Worm (Caenorhabditis elegans) whole organism, young adult: ENCODE results near the gene srv-2.
"Not testable (repeated sequence)": the region's sequence is repeated elsewhere in the genome, so short reads cannot be mapped to it uniquely, and the experiment has no call there.

Experiments used
- Y56A3A.18 ChIP-seq: fragments of 200-800 bp; sonication (Bioruptor generic); IDR thresholded peaks from 2 replicates; pipeline ENCODE4 v1.3.6; 2022; ENCODE audit warnings: missing genetic modification reagents, missing genetic modification characterization, missing compliant biosample characterization
- hmg-20 ChIP-seq: fragments of 200-800 bp; sonication (Bioruptor generic); IDR thresholded peaks from 2 replicates; pipeline ENCODE4 v1.3.6; 2022; ENCODE audit warnings: missing genetic modification reagents, missing genetic modification characterization, missing compliant biosample characterization
- lsl-1 ChIP-seq: fragments of 200-800 bp; sonication (Bioruptor generic); optimal IDR thresholded peaks from 2 replicates; lab custom pipeline; 2018; ENCODE audit warnings: mild to moderate bottlenecking, missing genetic modification characterization, moderate library complexity, missing compliant biosample characterization
- pha-4 ChIP-seq: fragments of 150-350 bp; sonication (generic microtip); optimal IDR thresholded peaks from 2 replicates; lab custom pipeline; 2014; ENCODE audit warnings: missing biosample characterization, missing genetic modification reagents, missing genetic modification characterization
- ztf-26 ChIP-seq: sonication (generic microtip); optimal IDR thresholded peaks from 2 replicates; lab custom pipeline; 2017; ENCODE audit warnings: missing genetic modification characterization, missing compliant biosample characterization

ce11 chrII:10557582-10557981 lies 44.5 kb downstream of the srv-2 start:
- not testable (repeated sequence) for TF ChIP-seq pha-4 (tag; lab: Kevin White, UChicago); hmg-20; ztf-26; lsl-1 (GFP tag; lab: Kevin White, UChicago); Y56A3A.18 (GFP tag; lab: Robert Waterston, UW)
